Fruit fly (Drosophila melanogaster) ovary, adult (tissue): ENCODE results near the gene AstC.

ENCODE experiments used
- CG17801 ChIP-seq: fragments of 200-800 bp; optimal IDR thresholded peaks from 2 replicates; lab custom pipeline; 2019; ENCODE audit warnings: missing biosample characterization, mild to moderate bottlenecking, missing genetic modification characterization, moderate library complexity; ENCODE audit not compliant: partially characterized antibody

The AstC gene

dm6 chr2L:11072880-11073279 is 8.3 kb downstream of the AstC start:
- TF ChIP-seq CG17801 (GFP tag; lab: Kevin White, UChicago), result no peak

dm6 chr2L:11072250-11072649 is 8.9 kb downstream of the AstC start:
- no peak for TF ChIP-seq CG17801 (GFP tag; lab: Kevin White, UChicago)

dm6 chr2L:11070862-11071261 is 10.3 kb downstream of the AstC start, which contains the start of gene CG14915:
Gene CG14915 (plus strand): TSS chr2L:11071027.
- no peak for TF ChIP-seq CG17801 (GFP tag; lab: Kevin White, UChicago)

dm6 chr2L:11069475-11069874 is 11.7 kb downstream of the AstC start:
- no peak for TF ChIP-seq CG17801 (GFP tag; lab: Kevin White, UChicago)

- TF ChIP-seq CG17801 (GFP tag; lab: Kevin White, UChicago), result no peak
Measured at dm6 chr2L:11068907-11069306, 12.3 kb downstream of the AstC start.

dm6 chr2L:11068441-11068840 is 12.8 kb downstream of the AstC start:
- no peak for TF ChIP-seq CG17801 (GFP tag; lab: Kevin White, UChicago)

dm6 chr2L:11067970-11068369 is 13.2 kb downstream of the AstC start:
- no peak for TF ChIP-seq CG17801 (GFP tag; lab: Kevin White, UChicago)

dm6 chr2L:11066887-11067459 is 14.2 kb downstream of the AstC start, which contains the start of gene Samuel:
Gene Samuel (minus strand): TSS chr2L:11066998.
- peak; percentile 54 for TF ChIP-seq CG17801 (GFP tag; lab: Kevin White, UChicago)

dm6 chr2L:11065932-11066823 is 15.0 kb downstream of the AstC start:
- TF ChIP-seq CG17801 (GFP tag; lab: Kevin White, UChicago), result peak; percentile 59

- peak; percentile 94 for TF ChIP-seq CG17801 (GFP tag; lab: Kevin White, UChicago)
Measured at dm6 chr2L:11065106-11065878, 15.9 kb downstream of the AstC start.

dm6 chr2L:11061155-11061554 is 20.0 kb downstream of the AstC start:
- TF ChIP-seq CG17801 (GFP tag; lab: Kevin White, UChicago), result no peak

- TF ChIP-seq CG17801 (GFP tag; lab: Kevin White, UChicago), result no peak
Measured at dm6 chr2L:11059206-11059605, 22.0 kb downstream of the AstC start.

- TF ChIP-seq CG17801 (GFP tag; lab: Kevin White, UChicago), result no peak
Measured at dm6 chr2L:11058111-11058665, 23.0 kb downstream of the AstC start.

dm6 chr2L:11057333-11058110 is 23.7 kb downstream of the AstC start:
- peak; percentile 73 for TF ChIP-seq CG17801 (GFP tag; lab: Kevin White, UChicago)
